Worm (Caenorhabditis elegans): Measurements from ENCODE around the gene sre-52.

- TF ChIP-seq mdl-1 (tag; optimal IDR thresholded peaks at IDR 0.05) (no peak), nhr-77 (tag; optimal IDR thresholded peaks at IDR 0.05) (no peak), snpc-4 (tag; optimal IDR thresholded peaks at IDR 0.05) (no peak), nhr-10 (tag; optimal IDR thresholded peaks at IDR 0.05) (no peak), ceh-16 (tag; optimal IDR thresholded peaks at IDR 0.05) (no peak)
These were observed 6.2 kb downstream of the sre-52 start for ce11 chrII:12341566-12342223.
